Worm (Caenorhabditis elegans) whole organism, L1 larva: ENCODE results near the gene cpg-8.

Experiments used
- C04F5.9 ChIP-seq: sonication (generic microtip); optimal IDR thresholded peaks from 2 replicates; lab custom pipeline; 2016; ENCODE audit warnings: missing genetic modification characterization, missing compliant biosample characterization
- F16B12.6 ChIP-seq: fragments of 150-350 bp; optimal IDR thresholded peaks from 2 replicates; lab custom pipeline; 2014; ENCODE audit warnings: missing biosample characterization, missing genetic modification characterization
- Y116A8C.19 ChIP-seq: sonication (generic microtip); optimal IDR thresholded peaks from 2 replicates; lab custom pipeline; 2016; ENCODE audit warnings: missing compliant biosample characterization, missing genetic modification characterization, borderline replicate concordance
- aha-1 ChIP-seq: fragments of 150-350 bp; optimal IDR thresholded peaks from 2 replicates; lab custom pipeline; 2014; ENCODE audit warnings: missing biosample characterization, missing genetic modification characterization
- alr-1 ChIP-seq: fragments of 200-800 bp; sonication (Bioruptor generic); optimal IDR thresholded peaks from 2 replicates; lab custom pipeline; 2018; ENCODE audit warnings: borderline replicate concordance, mild to moderate bottlenecking, missing genetic modification characterization, missing compliant biosample characterization
- aly-2 ChIP-seq: fragments of 150-350 bp; optimal IDR thresholded peaks from 2 replicates; lab custom pipeline; 2014; ENCODE audit warnings: missing biosample characterization, missing genetic modification characterization
- ama-1 ChIP-seq: fragments of 150-350 bp; optimal IDR thresholded peaks from 2 replicates; lab custom pipeline; 2014
- ceh-82 ChIP-seq, 3 experiments: fragments of 150-350 bp in 1 of 3; sonication (generic microtip) in 2 of 3; optimal IDR thresholded peaks; 2 replicates each; lab custom pipeline; 2014 to 2017; ENCODE audit warnings: missing biosample characterization in 3 of 3, missing genetic modification characterization in 3 of 3
- dpl-1 ChIP-seq, 3 experiments: fragments of 150-350 bp in 2 of 3; sonication (generic microtip) in 1 of 3; optimal IDR thresholded peaks; 2 replicates each; lab custom pipeline; 2014 to 2017; ENCODE audit warnings: missing biosample characterization in 3 of 3, missing genetic modification characterization in 3 of 3, missing genetic modification reagents in 3 of 3
- efl-1 ChIP-seq, 4 experiments: fragments of 150-350 bp; optimal IDR thresholded peaks in 3 of 4; peaks in 1 of 4; 1 replicate in 1 of 4; 2 replicates in 3 of 4; lab custom pipeline; 2014; ENCODE audit warnings: missing biosample characterization in 2 of 4, missing genetic modification characterization in 2 of 4, missing genetic modification reagents in 2 of 4
- efl-3 ChIP-seq: fragments of 200-800 bp; sonication (Bioruptor generic); optimal IDR thresholded peaks from 2 replicates; lab custom pipeline; 2018; ENCODE audit warnings: mild to moderate bottlenecking, missing genetic modification characterization, missing compliant biosample characterization
- egl-13 ChIP-seq: sonication (generic microtip); optimal IDR thresholded peaks from 2 replicates; lab custom pipeline; 2016; ENCODE audit warnings: missing genotype, missing genetic modification reagents, missing genetic modification characterization, missing compliant biosample characterization
- elt-2 ChIP-seq: sonication (generic microtip); optimal IDR thresholded peaks from 2 replicates; lab custom pipeline; 2016; ENCODE audit warnings: missing genetic modification characterization, mild to moderate bottlenecking, inconsistent platforms, missing compliant biosample characterization, missing genetic modification reagents
- fkh-10 ChIP-seq: sonication (generic microtip); optimal IDR thresholded peaks from 2 replicates; lab custom pipeline; 2017; ENCODE audit warnings: missing biosample characterization, missing genetic modification reagents, missing genetic modification characterization
- fos-1 ChIP-seq: fragments of 150-350 bp; optimal IDR thresholded peaks from 2 replicates; lab custom pipeline; 2014; ENCODE audit warnings: missing biosample characterization, missing genetic modification characterization
- hlh-17 ChIP-seq: fragments of 200-800 bp; sonication (Bioruptor generic); optimal IDR thresholded peaks from 2 replicates; lab custom pipeline; 2018; ENCODE audit warnings: missing genetic modification characterization, mild to moderate bottlenecking, missing compliant biosample characterization, moderate library complexity, borderline replicate concordance
- isw-1 ChIP-seq: fragments of 200-800 bp; sonication (Bioruptor generic); IDR thresholded peaks from 2 replicates; pipeline ENCODE4 v1.3.6; 2022; ENCODE audit warnings: missing genetic modification characterization, missing compliant biosample characterization
- lin-13 ChIP-seq: fragments of 150-350 bp; optimal IDR thresholded peaks from 2 replicates; lab custom pipeline; 2014; ENCODE audit warnings: missing biosample characterization, missing genetic modification reagents, missing genetic modification characterization
- lin-14 ChIP-seq: fragments of 200-800 bp; sonication (Bioruptor generic); optimal IDR thresholded peaks from 2 replicates; lab custom pipeline; 2018; ENCODE audit warnings: mild to moderate bottlenecking, missing genetic modification characterization, moderate library complexity, missing compliant biosample characterization
- lin-15B ChIP-seq: fragments of 150-350 bp; sonication (generic microtip); optimal IDR thresholded peaks from 3 replicates; lab custom pipeline; 2014; ENCODE audit warnings: missing biosample characterization, missing genetic modification characterization
- lin-35 ChIP-seq, 2 experiments: fragments of 150-350 bp; optimal IDR thresholded peaks; 2 replicates each; lab custom pipeline; 2014; ENCODE audit warnings: missing biosample characterization in 2 of 2, missing genetic modification characterization in 2 of 2, missing genetic modification reagents in 2 of 2
- lin-39 ChIP-seq: fragments of 150-350 bp; optimal IDR thresholded peaks from 2 replicates; lab custom pipeline; 2014; ENCODE audit warnings: missing biosample characterization, missing genetic modification reagents, missing genetic modification characterization
- lir-3 ChIP-seq: sonication (generic microtip); optimal IDR thresholded peaks from 2 replicates; lab custom pipeline; 2016; ENCODE audit warnings: mild to moderate bottlenecking, missing genetic modification characterization, moderate library complexity, missing compliant biosample characterization; ENCODE audit not compliant: poor library complexity
- lsy-2 ChIP-seq, 2 experiments: fragments of 150-350 bp; optimal IDR thresholded peaks; 2 replicates each; lab custom pipeline; 2014; ENCODE audit warnings: missing biosample characterization in 2 of 2, missing genetic modification characterization in 2 of 2
- mdl-1 ChIP-seq, 2 experiments: fragments of 150-350 bp; optimal IDR thresholded peaks; 2 replicates each; lab custom pipeline; 2014 to 2017; ENCODE audit warnings: missing biosample characterization in 2 of 2, missing genetic modification characterization in 2 of 2, inconsistent platforms in 1 of 2
- mep-1 ChIP-seq: fragments of 150-350 bp; optimal IDR thresholded peaks from 2 replicates; lab custom pipeline; 2014; ENCODE audit warnings: missing biosample characterization, missing genetic modification characterization
- nhr-11 ChIP-seq: fragments of 150-350 bp; optimal IDR thresholded peaks from 2 replicates; lab custom pipeline; 2014; ENCODE audit warnings: missing biosample characterization, missing genetic modification characterization
- nhr-20 ChIP-seq: sonication (generic microtip); optimal IDR thresholded peaks from 2 replicates; lab custom pipeline; 2016; ENCODE audit warnings: mild to moderate bottlenecking, missing genetic modification characterization, missing compliant biosample characterization
- nhr-28 ChIP-seq: fragments of 150-350 bp; optimal IDR thresholded peaks from 2 replicates; lab custom pipeline; 2014; ENCODE audit warnings: missing biosample characterization, missing genetic modification characterization
- nhr-47 ChIP-seq: sonication (generic microtip); optimal IDR thresholded peaks from 2 replicates; lab custom pipeline; 2016; ENCODE audit warnings: mild to moderate bottlenecking, missing genetic modification characterization, moderate library complexity, missing compliant biosample characterization
- nhr-71 ChIP-seq: sonication (generic microtip); optimal IDR thresholded peaks from 2 replicates; lab custom pipeline; 2016; ENCODE audit warnings: mild to moderate bottlenecking, missing genetic modification characterization, moderate library complexity, missing compliant biosample characterization
- nhr-77 ChIP-seq: fragments of 150-350 bp; optimal IDR thresholded peaks from 2 replicates; lab custom pipeline; 2014; ENCODE audit warnings: missing biosample characterization, missing genetic modification characterization
- nhr-90 ChIP-seq: sonication (generic microtip); optimal IDR thresholded peaks from 2 replicates; lab custom pipeline; 2016; ENCODE audit warnings: mild to moderate bottlenecking, missing genetic modification characterization, missing compliant biosample characterization; ENCODE audit not compliant: poor library complexity
- pag-3 ChIP-seq: sonication (generic microtip); optimal IDR thresholded peaks from 2 replicates; lab custom pipeline; 2017; ENCODE audit warnings: missing genetic modification characterization, mild to moderate bottlenecking, missing compliant biosample characterization, antibody characterized with exemption, borderline replicate concordance; ENCODE audit not compliant: insufficient read depth
- rnt-1 ChIP-seq: sonication (generic microtip); optimal IDR thresholded peaks from 2 replicates; lab custom pipeline; 2016; ENCODE audit warnings: mild to moderate bottlenecking, missing genetic modification characterization, moderate library complexity, missing compliant biosample characterization
- skn-1 ChIP-seq: fragments of 150-350 bp; optimal IDR thresholded peaks from 2 replicates; lab custom pipeline; 2014; ENCODE audit warnings: missing biosample characterization, missing genetic modification characterization
- sox-4 ChIP-seq: sonication (generic microtip); optimal IDR thresholded peaks from 2 replicates; lab custom pipeline; 2016; ENCODE audit warnings: missing genetic modification characterization, missing compliant biosample characterization
- tbx-2 ChIP-seq: sonication (generic microtip); optimal IDR thresholded peaks from 2 replicates; lab custom pipeline; 2016; ENCODE audit warnings: missing genetic modification characterization, missing compliant biosample characterization
- unc-30 ChIP-seq: sonication (generic microtip); optimal IDR thresholded peaks from 2 replicates; lab custom pipeline; 2017; ENCODE audit warnings: missing biosample characterization, missing genetic modification characterization
- unc-86 ChIP-seq: sonication (generic microtip); optimal IDR thresholded peaks from 2 replicates; lab custom pipeline; 2016; ENCODE audit warnings: missing genetic modification characterization, missing compliant biosample characterization
- vab-15 ChIP-seq: sonication (generic microtip); optimal IDR thresholded peaks from 2 replicates; lab custom pipeline; 2017; ENCODE audit warnings: missing genotype, mild to moderate bottlenecking, missing genetic modification characterization, missing compliant biosample characterization

The cpg-8 gene

DNA sequence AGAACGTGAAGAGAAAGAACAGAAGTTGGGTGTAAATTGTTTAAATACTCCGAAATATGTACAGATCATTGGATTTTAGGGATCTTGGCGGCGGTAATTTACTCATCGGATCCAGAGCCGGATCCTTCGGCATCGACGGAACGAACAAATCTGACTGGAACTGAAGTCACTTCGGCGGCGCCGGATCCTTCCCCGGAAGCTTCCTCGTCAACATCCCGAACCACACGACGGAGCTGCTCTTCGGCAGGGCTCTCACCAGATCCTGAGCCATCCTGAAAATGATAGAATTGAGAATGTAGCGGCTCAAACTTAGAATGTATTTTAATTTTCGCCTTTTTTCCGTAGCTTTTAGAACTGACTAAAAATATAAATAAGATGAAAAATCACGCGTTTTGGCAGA, 575 bp downstream of the cpg-8 start:
- TF ChIP-seq hlh-17 (no peak), sox-4 (no peak), F16B12.6 (tag; lab: Kevin White, UChicago) (no peak), mep-1 (tag; lab: Kevin White, UChicago) (no peak), lir-3 (tag; lab: Kevin White, UChicago) (no peak), nhr-11 (tag; lab: Kevin White, UChicago) (no peak), egl-13 (no peak), unc-30 (no peak), fos-1 (no peak), nhr-20 (tag; lab: Kevin White, UChicago) (no peak)

ce11 chrV:4689234-4689633, 3.0 kb downstream of the cpg-8 start, which contains the start of gene K03B4.1:
Gene K03B4.1, plus strand, starts transcription at chrV:4689330.
- TF ChIP-seq vab-15 (tag; lab: Kevin White, UChicago) (no peak), fos-1 (no peak), alr-1 (tag; lab: Kevin White, UChicago) (no peak), efl-1 (optimal IDR thresholded peaks at IDR 0.05; lab: Kevin White, UChicago) (no peak), efl-1 (GFP tag; optimal IDR thresholded peaks at IDR 0.05 in 1 of 2; lab: Kevin White, UChicago) (peak in 1 of 2 experiments; percentile 43), lin-13 (GFP tag; lab: Kevin White, UChicago) (no peak), F16B12.6 (tag; lab: Kevin White, UChicago) (no peak), nhr-90 (tag; lab: Kevin White, UChicago) (no peak), aha-1 (no peak), lin-35 (GFP tag; optimal IDR thresholded peaks at IDR 0.05; lab: Kevin White, UChicago) (no peak), ama-1 (lab: Kevin White, UChicago) (peak; percentile 38), fkh-10 (no peak), aly-2 (tag; lab: Kevin White, UChicago) (no peak)

DNA sequence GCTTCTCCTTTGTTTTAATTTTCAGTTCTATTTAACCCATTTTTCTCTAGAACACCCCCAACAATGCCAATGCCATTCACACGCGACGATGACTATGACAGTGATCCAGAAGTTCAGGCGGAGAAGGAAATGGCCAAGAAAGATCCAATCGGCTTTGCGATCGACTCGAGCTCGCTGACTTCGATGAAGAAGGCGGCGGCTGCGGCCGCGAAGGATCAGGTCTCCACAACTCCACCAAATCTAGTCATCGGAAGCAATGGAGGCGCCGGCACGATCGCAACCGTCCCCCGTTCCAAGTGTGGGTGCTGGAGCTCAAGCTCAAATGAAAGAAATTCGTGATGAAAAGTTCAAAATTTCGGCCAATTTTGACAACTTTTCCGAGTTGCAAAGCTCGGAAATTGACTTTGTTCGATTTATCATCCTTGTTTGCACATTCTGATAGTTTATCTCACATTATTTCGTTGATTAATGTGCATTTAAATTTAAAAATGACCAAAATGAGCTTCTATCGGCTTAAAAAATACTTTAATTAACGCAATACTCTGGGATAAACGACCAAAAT, 4.2 kb downstream of the cpg-8 start, which contains the start of gene K03B4.2:
TSS of gene K03B4.2 (plus strand) at position 51 of the 562 bp plus-strand sequence.
- peak; percentile 3 for TF ChIP-seq elt-2 (tag; lab: Kevin White, UChicago)
- TF ChIP-seq ama-1 (lab: Kevin White, UChicago): peak; percentile 71
- TF ChIP-seq pag-3: no peak
- TF ChIP-seq nhr-71: peak; percentile 11
- TF ChIP-seq C04F5.9 (tag; lab: Kevin White, UChicago): no peak
- no peak for TF ChIP-seq nhr-47 (tag; lab: Kevin White, UChicago)
- no peak for TF ChIP-seq nhr-28 (tag; lab: Kevin White, UChicago)
- TF ChIP-seq efl-1 (optimal IDR thresholded peaks at IDR 0.05; lab: Kevin White, UChicago): no peak
- TF ChIP-seq efl-1 (GFP tag; optimal IDR thresholded peaks at IDR 0.05 in 1 of 2; lab: Kevin White, UChicago): peak in 1 of 2 experiments; percentile 81
- TF ChIP-seq, all 84 proteins: peak for 4

DNA sequence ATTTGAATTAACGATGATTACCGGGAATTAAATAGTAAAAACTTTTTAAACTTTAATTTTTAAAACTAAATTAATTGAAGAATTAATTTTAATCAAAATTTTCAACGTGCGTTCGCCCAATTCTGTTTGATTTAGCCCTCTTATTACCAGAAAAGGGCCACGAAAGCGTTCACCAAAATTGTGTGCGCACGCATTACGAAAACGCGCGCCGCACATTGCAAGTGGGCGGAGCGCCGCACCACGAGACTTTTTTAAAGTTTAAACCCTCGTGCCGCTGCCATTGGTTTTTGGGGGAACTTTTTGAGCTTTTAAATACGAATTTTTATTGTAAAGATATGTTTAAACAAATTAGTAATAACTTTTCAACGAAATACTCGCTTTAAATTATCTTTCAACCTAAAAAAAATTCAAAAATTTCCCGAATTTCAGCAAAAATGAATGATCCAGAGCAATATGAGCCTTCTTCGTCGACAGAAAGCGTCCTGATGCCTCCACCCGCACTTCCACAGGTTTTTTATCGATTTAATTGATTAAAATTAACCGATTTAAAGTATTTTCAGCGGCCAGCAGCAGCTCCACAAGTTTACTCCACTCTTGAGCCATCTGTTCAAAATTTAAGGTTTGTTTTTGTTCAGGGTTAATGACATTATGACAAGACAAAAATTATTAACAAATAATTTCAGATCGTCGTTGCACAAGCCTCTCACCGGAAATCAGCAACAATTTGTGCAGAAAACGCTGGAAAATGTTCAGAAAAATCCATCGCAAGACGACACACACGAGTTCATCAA, 5.4 kb downstream of the cpg-8 start, which contains the start of gene taf-10:
TSS of gene taf-10 (plus strand) at position 424 of the 791 bp plus-strand sequence.
- TF ChIP-seq lin-35 (GFP tag; optimal IDR thresholded peaks at IDR 0.05; lab: Kevin White, UChicago) (peak; percentile 45 to 75), C04F5.9 (tag; lab: Kevin White, UChicago) (no peak), nhr-20 (tag; lab: Kevin White, UChicago) (peak; percentile 62), efl-3 (GFP tag; lab: Kevin White, UChicago) (no peak), nhr-77 (tag; lab: Kevin White, UChicago) (no peak), rnt-1 (tag; lab: Kevin White, UChicago) (peak; percentile 75), Y116A8C.19 (tag; lab: Kevin White, UChicago) (no peak), vab-15 (tag; lab: Kevin White, UChicago) (no peak), hlh-17 (no peak), skn-1 (tag; lab: Kevin White, UChicago) (peak; percentile 72), unc-86 (tag; lab: Kevin White, UChicago) (peak; percentile 11), lin-15B (peak; percentile 9), lir-3 (tag; lab: Kevin White, UChicago) (peak; percentile 21), ceh-82 (tag; optimal IDR thresholded peaks at IDR 0.05; lab: Kevin White, UChicago) (peak in 1 of 3 experiments; percentile 67), lin-14 (peak; percentile 75), nhr-71 (peak; percentile 73), pag-3 (peak; percentile 7), dpl-1 (GFP tag; optimal IDR thresholded peaks at IDR 0.05; lab: Kevin White, UChicago) (peak; percentile 44 to 66 (median 66)), isw-1 (GFP tag; lab: Robert Waterston, UW) (no peak; the same call in 1 of the 2 replicates), lin-39 (tag; lab: Kevin White, UChicago) (peak; percentile 28), efl-1 (optimal IDR thresholded peaks at IDR 0.05; lab: Kevin White, UChicago) (peak; percentile 55 to 61), efl-1 (GFP tag; optimal IDR thresholded peaks at IDR 0.05 in 1 of 2; lab: Kevin White, UChicago) (peak; percentile 51 to 96), nhr-47 (tag; lab: Kevin White, UChicago) (peak; percentile 66), mdl-1 (tag; optimal IDR thresholded peaks at IDR 0.05; lab: Kevin White, UChicago) (peak in 1 of 2 experiments; percentile 88), tbx-2 (tag; lab: Kevin White, UChicago) (peak; percentile 53), lsy-2 (tag; optimal IDR thresholded peaks at IDR 0.05; lab: Kevin White, UChicago) (peak; percentile 59 to 69)
